Worm (Caenorhabditis elegans) whole organism, L2 larva: ENCODE results near the gene C09H10.4.

Experiments
- dmd-4 ChIP-seq: sonication (generic microtip); optimal IDR thresholded peaks from 2 replicates; lab custom pipeline; 2017; ENCODE audit warnings: missing biosample characterization, missing genetic modification characterization
- fos-1 ChIP-seq: fragments of 150-350 bp; optimal IDR thresholded peaks from 2 replicates; lab custom pipeline; 2014; ENCODE audit warnings: missing biosample characterization, missing genetic modification characterization
- lsy-2 ChIP-seq, 2 experiments: fragments of 150-350 bp in 1 of 2; sonication (generic microtip) in 1 of 2; optimal IDR thresholded peaks; 2 replicates each; lab custom pipeline; 2014 to 2017; ENCODE audit warnings: missing biosample characterization in 2 of 2, missing genetic modification characterization in 2 of 2
- nhr-11 ChIP-seq: fragments of 150-350 bp; optimal IDR thresholded peaks from 2 replicates; lab custom pipeline; 2014; ENCODE audit warnings: missing biosample characterization, missing genetic modification characterization
- nhr-12 ChIP-seq: fragments of 150-350 bp; optimal IDR thresholded peaks from 2 replicates; lab custom pipeline; 2014; ENCODE audit warnings: missing biosample characterization, missing genetic modification characterization
- nhr-129 ChIP-seq: fragments of 150-350 bp; optimal IDR thresholded peaks from 2 replicates; lab custom pipeline; 2014; ENCODE audit warnings: missing biosample characterization, missing genetic modification characterization
- nhr-23 ChIP-seq: fragments of 150-350 bp; optimal IDR thresholded peaks from 2 replicates; lab custom pipeline; 2014; ENCODE audit warnings: missing biosample characterization, missing genetic modification reagents, missing genetic modification characterization
- nhr-25 ChIP-seq: fragments of 150-350 bp; sonication (generic microtip); optimal IDR thresholded peaks from 3 replicates; lab custom pipeline; 2014; ENCODE audit warnings: missing biosample characterization, missing genetic modification characterization
- unc-62 ChIP-seq: fragments of 150-350 bp; optimal IDR thresholded peaks from 2 replicates; lab custom pipeline; 2014; ENCODE audit warnings: missing biosample characterization, missing genetic modification reagents, missing genetic modification characterization
- ztf-11 ChIP-seq: sonication (generic microtip); optimal IDR thresholded peaks from 2 replicates; lab custom pipeline; 2017; ENCODE audit warnings: missing biosample characterization, missing genetic modification characterization

DNA sequence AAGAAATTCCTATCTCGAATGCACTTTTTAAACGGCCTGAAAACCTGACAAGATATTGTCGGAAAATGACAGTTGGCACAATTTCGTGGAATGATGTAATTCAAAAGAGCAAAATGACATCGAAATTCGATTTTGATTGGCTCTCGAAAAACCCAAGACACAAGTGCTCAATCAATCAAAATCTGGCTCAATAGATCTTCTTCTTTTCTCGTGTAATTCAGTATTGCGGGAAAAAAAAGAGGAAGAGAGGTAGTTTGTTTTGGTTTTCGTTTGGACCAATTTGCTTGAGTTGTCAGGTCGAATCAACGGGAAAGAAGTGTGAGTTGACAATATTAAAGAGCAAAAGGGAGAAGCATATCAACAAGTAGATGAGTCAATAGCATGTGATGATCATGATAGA, 35.8 kb downstream of the C09H10.4 start:
- TF ChIP-seq nhr-25 (tag; lab: Kevin White, UChicago), result no peak
- TF ChIP-seq dmd-4 (tag; lab: Kevin White, UChicago), result no peak
- TF ChIP-seq nhr-129 (tag; lab: Kevin White, UChicago), result peak; percentile 88
- peak in 1 of 2 experiments; percentile 39 for TF ChIP-seq lsy-2 (tag; optimal IDR thresholded peaks at IDR 0.05; lab: Kevin White, UChicago)
- no peak for TF ChIP-seq ztf-11 (tag; lab: Kevin White, UChicago)
- no peak for TF ChIP-seq unc-62 (GFP tag; lab: Kevin White, UChicago)
- no peak for TF ChIP-seq fos-1 (tag; lab: Kevin White, UChicago)
- no peak for TF ChIP-seq nhr-23 (tag; lab: Kevin White, UChicago)
- no peak for TF ChIP-seq nhr-11 (tag; lab: Kevin White, UChicago)
- no peak for TF ChIP-seq nhr-12
